Fruit fly (Drosophila melanogaster): Measurements from ENCODE around the gene bdl.

Gene bdl

DNA sequence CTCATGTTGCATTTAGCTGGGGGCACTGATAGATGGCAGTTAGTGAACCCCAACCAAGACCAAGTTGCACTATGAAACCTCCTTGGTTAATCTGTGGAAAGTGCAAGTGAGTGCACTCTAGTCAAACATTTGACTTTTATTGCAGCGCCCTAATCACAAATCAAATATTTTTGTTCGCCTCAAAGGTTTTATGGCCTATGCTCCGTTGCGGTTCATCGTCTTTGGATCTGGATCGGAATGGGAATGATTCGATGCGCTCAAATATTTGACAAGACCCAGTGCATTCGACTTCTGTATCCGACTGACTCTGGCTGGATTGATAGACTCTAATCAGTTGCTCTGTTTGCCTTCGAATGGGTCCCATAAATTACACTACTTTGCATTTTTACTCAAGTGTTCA lies 40.6 kb downstream of the bdl start (continued):
- TF ChIP-seq CG16863 (GFP tag; optimal IDR thresholded peaks at IDR 0.05) (no peak), CG12155 (GFP tag; optimal IDR thresholded peaks at IDR 0.05) (no peak), ap (GFP tag; IDR thresholded peaks at IDR 0.05) (no peak), Blimp-1 (GFP tag; optimal IDR thresholded peaks at IDR 0.05) (peak; percentile 44), tgo (GFP tag; IDR thresholded peaks at IDR 0.05) (no peak), unc-4 (GFP tag; IDR thresholded peaks at IDR 0.05; ENCODE audit: partially characterized antibody) (no peak), CG15696 (tag; optimal IDR thresholded peaks at IDR 0.05) (peak; percentile 55), HLH54F (GFP tag; optimal IDR thresholded peaks at IDR 0.05) (no peak), gsb-n (tag; optimal IDR thresholded peaks at IDR 0.05) (peak; percentile 73), CG33557 (GFP tag; optimal IDR thresholded peaks at IDR 0.05) (peak; percentile 54), oc (tag; optimal IDR thresholded peaks at IDR 0.05) (peak; percentile 15), chinmo (GFP tag; IDR thresholded peaks at IDR 0.05; ENCODE audit: partially characterized antibody) (no peak), YL-1 (GFP tag; optimal IDR thresholded peaks at IDR 0.05) (no peak), CG34224 (GFP tag; IDR thresholded peaks at IDR 0.05; ENCODE audit: partially characterized antibody) (no peak), shn (GFP tag; optimal IDR thresholded peaks at IDR 0.05) (no peak), CG12744 (GFP tag; optimal IDR thresholded peaks at IDR 0.05) (no peak), Dip3 (GFP tag; optimal IDR thresholded peaks at IDR 0.05) (no peak), CG4730 (GFP tag; IDR thresholded peaks at IDR 0.05) (no peak), Nf-YA (GFP tag; IDR thresholded peaks at IDR 0.05) (no peak), kah (GFP tag; optimal IDR thresholded peaks at IDR 0.05) (no peak), Myb (GFP tag; optimal IDR thresholded peaks at IDR 0.05) (no peak), cas (GFP tag; IDR thresholded peaks at IDR 0.05) (no peak), CG9727 (GFP tag; optimal IDR thresholded peaks at IDR 0.05) (peak; percentile 38), CG9437 (GFP tag; optimal IDR thresholded peaks at IDR 0.05) (no peak), Jarid2 (GFP tag; optimal IDR thresholded peaks at IDR 0.05) (no peak), bbx (GFP tag; IDR thresholded peaks at IDR 0.05; ENCODE audit: partially characterized antibody) (no peak), cwo (GFP tag; optimal IDR thresholded peaks at IDR 0.05) (no peak), sug (tag; optimal IDR thresholded peaks at IDR 0.05) (no peak), tx (GFP tag; optimal IDR thresholded peaks at IDR 0.05) (no peak), CG14710 (tag; optimal IDR thresholded peaks at IDR 0.05) (peak; percentile 8), CG32767 (GFP tag; IDR thresholded peaks at IDR 0.05) (no peak), Ssrp (tag; optimal IDR thresholded peaks at IDR 0.05) (no peak), Poxn (GFP tag; IDR thresholded peaks at IDR 0.05) (no peak), Hr78 (GFP tag; optimal IDR thresholded peaks at IDR 0.05) (peak in 1 of 2 experiments; percentile 74), CG3407 (GFP tag; optimal IDR thresholded peaks at IDR 0.05) (peak; percentile 5), CG2202 (tag; optimal IDR thresholded peaks at IDR 0.05) (peak; percentile 50), stwl (tag; optimal IDR thresholded peaks at IDR 0.05) (no peak), B-H2 (GFP tag; optimal IDR thresholded peaks at IDR 0.05) (no peak), pfk (GFP tag; optimal IDR thresholded peaks at IDR 0.05) (no peak), Hsf (GFP tag; optimal IDR thresholded peaks at IDR 0.05) (no peak), HLHmδ (GFP tag; optimal IDR thresholded peaks at IDR 0.05) (peak; percentile 40), CG7987 (GFP tag; optimal IDR thresholded peaks at IDR 0.05) (no peak), cad (GFP tag; optimal IDR thresholded peaks at IDR 0.05) (peak; percentile 38), Rx (GFP tag; IDR thresholded peaks at IDR 0.05) (no peak), gsb (GFP tag; IDR thresholded peaks at IDR 0.05) (no peak), gem (tag; optimal IDR thresholded peaks at IDR 0.05) (no peak), kni (GFP tag; optimal IDR thresholded peaks at IDR 0.05) (no peak), her (GFP tag; optimal IDR thresholded peaks at IDR 0.05) (no peak), row (GFP tag; IDR thresholded peaks at IDR 0.05) (no peak), CG9797 (GFP tag; optimal IDR thresholded peaks at IDR 0.05) (no peak), sna (GFP tag; IDR thresholded peaks at IDR 0.05; ENCODE audit: partially characterized antibody) (no peak)

All from whole organism, embryonic.